Fruit fly (Drosophila melanogaster): ENCODE data around the gene DIP-alpha.
A peak's percentile ranks its signal among the peaks of the same experiment; 100 is the strongest.

DNA sequence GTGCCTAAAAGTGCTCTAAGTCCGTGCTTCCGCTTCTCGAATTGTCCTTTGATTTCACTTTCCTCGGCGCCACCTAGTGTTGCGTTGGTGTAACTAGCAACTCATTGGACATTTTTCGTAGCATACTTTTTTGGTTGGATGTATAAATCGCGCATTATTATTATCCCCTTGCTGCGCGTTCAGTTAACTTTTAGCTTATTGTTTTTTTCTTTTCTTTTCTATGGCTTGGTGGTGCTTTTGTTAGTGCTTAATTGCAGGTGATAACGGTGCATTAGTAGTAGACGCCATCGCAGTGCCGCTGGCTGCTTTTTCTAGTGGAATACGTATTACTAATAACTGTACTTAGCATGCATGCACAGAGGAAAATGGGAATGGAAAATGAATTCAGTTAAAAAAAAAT, 90.4 kb downstream of the DIP-alpha start:
- TF ChIP-seq ovo (GFP tag; optimal IDR thresholded peaks at IDR 0.05) (peak; percentile 72), CG7045 (GFP tag; optimal IDR thresholded peaks at IDR 0.05) (no peak), bab1 (GFP tag; optimal IDR thresholded peaks at IDR 0.05) (peak; percentile 37), CG1620 (GFP tag; optimal IDR thresholded peaks at IDR 0.05) (no peak), CG33017 (tag; optimal IDR thresholded peaks at IDR 0.05) (peak; percentile 56), CG5204 (GFP tag; optimal IDR thresholded peaks at IDR 0.05) (no peak), CG12768 (GFP tag; optimal IDR thresholded peaks at IDR 0.05) (peak; percentile 8), kay (GFP tag; ENCODE audit: borderline replicate concordance) (no peak), toe (GFP tag; optimal IDR thresholded peaks at IDR 0.05) (peak; percentile 19), CG14711 (tag; optimal IDR thresholded peaks at IDR 0.05) (peak; percentile 31), tj (GFP tag; optimal IDR thresholded peaks at IDR 0.05) (peak; percentile 40), Clk (GFP tag; optimal IDR thresholded peaks at IDR 0.05) (no peak), cic (GFP tag; optimal IDR thresholded peaks at IDR 0.05) (peak; percentile 67), Mnt (GFP tag; optimal IDR thresholded peaks at IDR 0.05) (peak; percentile 16)

Data from whole organism, adult.